Worm (Caenorhabditis elegans) whole organism, early embryonic: Measurements from ENCODE around the gene flp-14.

ENCODE experiments used
- B0310.2 ChIP-seq: sonication (generic microtip); optimal IDR thresholded peaks from 2 replicates; lab custom pipeline; 2016; ENCODE audit warnings: mild to moderate bottlenecking, missing genetic modification characterization, missing compliant biosample characterization
- F13C5.2 ChIP-seq: sonication (generic microtip); optimal IDR thresholded peaks from 2 replicates; lab custom pipeline; 2017; ENCODE audit warnings: mild to moderate bottlenecking, missing genetic modification characterization, inconsistent platforms, missing compliant biosample characterization
- aly-1 ChIP-seq: sonication (generic microtip); optimal IDR thresholded peaks from 2 replicates; lab custom pipeline; 2016; ENCODE audit warnings: missing genetic modification characterization, missing compliant biosample characterization
- ama-1 ChIP-seq: fragments of 150-350 bp; optimal IDR thresholded peaks from 2 replicates; lab custom pipeline; 2014
- ceh-13 ChIP-seq: fragments of 200-800 bp; sonication (Bioruptor generic); optimal IDR thresholded peaks from 2 replicates; lab custom pipeline; 2018; ENCODE audit warnings: mild to moderate bottlenecking, missing genetic modification characterization, missing compliant biosample characterization
- ceh-36 ChIP-seq: sonication (generic microtip); optimal IDR thresholded peaks from 2 replicates; lab custom pipeline; 2016; ENCODE audit warnings: missing genetic modification characterization, inconsistent platforms, missing compliant biosample characterization
- ets-7 ChIP-seq: sonication (generic microtip); optimal IDR thresholded peaks from 2 replicates; lab custom pipeline; 2016; ENCODE audit warnings: missing genotype, missing genetic modification characterization, missing compliant biosample characterization
- flt-1 ChIP-seq: fragments of 200-800 bp; sonication (Bioruptor generic); IDR thresholded peaks from 2 replicates; pipeline ENCODE4 v1.3.6; 2022; ENCODE audit warnings: missing genetic modification characterization, missing compliant biosample characterization
- hmbx-1 ChIP-seq: sonication (generic microtip); optimal IDR thresholded peaks from 2 replicates; lab custom pipeline; 2016; ENCODE audit warnings: mild to moderate bottlenecking, missing genetic modification characterization, missing compliant biosample characterization
- hmg-4 ChIP-seq: fragments of 200-800 bp; sonication (Bioruptor generic); optimal IDR thresholded peaks from 2 replicates; lab custom pipeline; 2018; ENCODE audit warnings: mild to moderate bottlenecking, missing genetic modification characterization, missing compliant biosample characterization
- hnd-1 ChIP-seq: sonication (generic microtip); optimal IDR thresholded peaks from 2 replicates; lab custom pipeline; 2016; ENCODE audit warnings: missing genetic modification characterization, missing compliant biosample characterization
- pes-1 ChIP-seq: fragments of 200-800 bp; sonication (Bioruptor generic); IDR thresholded peaks from 2 replicates; pipeline ENCODE4 v1.3.6; 2022; ENCODE audit warnings: missing genetic modification reagents, missing genetic modification characterization, missing compliant biosample characterization
- scrt-1 ChIP-seq: fragments of 200-800 bp; sonication (Bioruptor generic); IDR thresholded peaks from 2 replicates; pipeline ENCODE4 v1.3.6; 2022; ENCODE audit warnings: missing genetic modification characterization, missing compliant biosample characterization
- sea-1 ChIP-seq: fragments of 200-800 bp; sonication (Bioruptor generic); conservative IDR thresholded peaks from 2 replicates; pipeline ENCODE4 v1.3.6; 2022; ENCODE audit warnings: missing genetic modification characterization, missing compliant biosample characterization
- tbx-11 ChIP-seq: fragments of 200-800 bp; sonication (Bioruptor generic); IDR thresholded peaks from 2 replicates; pipeline ENCODE4 v1.3.6; 2022; ENCODE audit warnings: missing genetic modification characterization, missing compliant biosample characterization
- tbx-37 ChIP-seq: fragments of 200-800 bp; sonication (Bioruptor generic); conservative IDR thresholded peaks from 2 replicates; pipeline ENCODE4 v1.3.6; 2022; ENCODE audit warnings: missing genetic modification reagents, missing genetic modification characterization, missing compliant biosample characterization
- tra-4 ChIP-seq: sonication (generic microtip); optimal IDR thresholded peaks from 2 replicates; lab custom pipeline; 2017; ENCODE audit warnings: missing genetic modification characterization, missing compliant biosample characterization

Gene flp-14

DNA sequence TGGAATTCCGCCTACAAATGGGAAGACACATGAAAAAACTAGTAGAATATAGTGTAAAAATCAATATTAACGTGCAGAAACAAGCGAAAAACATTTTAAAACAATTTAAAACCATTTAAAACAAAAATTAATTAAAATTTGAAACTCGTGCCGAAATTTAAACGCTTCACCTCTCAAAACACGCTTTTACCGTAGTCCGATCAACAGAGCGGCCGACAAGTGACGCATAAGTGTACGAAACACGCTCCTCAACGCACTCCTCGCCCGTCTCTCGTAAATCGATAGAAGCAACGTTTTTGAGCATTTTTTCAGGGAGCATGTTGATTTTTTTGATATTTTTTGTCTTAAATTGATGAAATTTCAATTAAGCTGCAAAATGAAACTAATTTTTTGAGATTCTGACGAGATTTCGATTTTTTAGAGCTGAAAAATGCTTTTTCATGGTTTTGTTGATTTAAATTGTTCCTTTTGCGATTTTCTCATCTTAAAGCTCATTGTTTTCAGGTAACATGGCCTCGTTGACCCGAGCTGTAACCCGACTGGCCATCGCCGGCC, 5.2 kb upstream of the flp-14 start, which contains the start of gene cox-5A:
Gene cox-5A, plus strand, starts transcription at position 505 of the 555 bp plus-strand sequence.
- no peak for TF ChIP-seq ama-1 (lab: Kevin White, UChicago)
- TF ChIP-seq tbx-37 (GFP tag; lab: Robert Waterston, UW) = no peak
- no peak for TF ChIP-seq ceh-36 (tag; lab: Kevin White, UChicago)
- 0 out of 2 replicates have a peak, but pooled peaks have one; percentile 41 for TF ChIP-seq pes-1 (GFP tag; lab: Robert Waterston, UW)
- TF ChIP-seq hnd-1 (tag; lab: Kevin White, UChicago) = peak; percentile 18
- TF ChIP-seq B0310.2 = peak; percentile 65
- TF ChIP-seq scrt-1 (GFP tag; lab: Robert Waterston, UW) = no peak
- TF ChIP-seq hmg-4 (GFP tag; lab: Kevin White, UChicago) = peak; percentile 64
- no peak for TF ChIP-seq ceh-13 (GFP tag; lab: Kevin White, UChicago)
- no peak for TF ChIP-seq aly-1 (tag; lab: Kevin White, UChicago)
- peak; percentile 90 for TF ChIP-seq F13C5.2 (tag; lab: Kevin White, UChicago)
- no peak for TF ChIP-seq hmbx-1
- no peak for TF ChIP-seq tbx-11 (GFP tag; lab: Robert Waterston, UW)
- no peak for TF ChIP-seq tra-4 (tag; lab: Kevin White, UChicago)
- no peak for TF ChIP-seq sea-1 (GFP tag; lab: Robert Waterston, UW)
- peak; percentile 28; the same call in 1 of the 2 replicates for TF ChIP-seq flt-1 (GFP tag; lab: Robert Waterston, UW)
- TF ChIP-seq ets-7 (tag; lab: Kevin White, UChicago) = peak; percentile 50

DNA sequence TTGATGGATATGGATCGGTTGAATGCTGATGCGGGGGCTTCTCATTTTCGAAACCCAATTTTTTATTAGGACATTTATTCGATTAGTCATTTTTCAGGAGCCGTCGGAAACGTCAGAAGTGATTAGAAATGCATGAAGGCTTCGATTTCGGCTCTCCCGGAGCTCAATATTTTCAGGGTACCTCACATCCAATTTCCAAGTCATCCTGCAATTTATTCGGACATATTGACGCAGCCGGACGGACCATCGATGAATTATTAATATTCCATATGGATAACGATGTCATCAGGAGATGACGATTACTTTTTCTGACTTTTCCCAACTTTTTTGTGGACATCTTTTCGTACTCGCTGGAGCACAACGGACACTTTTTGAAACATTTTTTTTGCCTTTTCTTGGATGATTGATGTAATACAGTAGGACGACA, 3.7 kb upstream of the flp-14 start:
- TF ChIP-seq sea-1 (GFP tag; lab: Robert Waterston, UW) = no peak
- no peak for TF ChIP-seq tbx-37 (GFP tag; lab: Robert Waterston, UW)
- TF ChIP-seq pes-1 (GFP tag; lab: Robert Waterston, UW) = no peak
- no peak for TF ChIP-seq hmbx-1
- TF ChIP-seq scrt-1 (GFP tag; lab: Robert Waterston, UW) = no peak
- no peak for TF ChIP-seq B0310.2
- no peak for TF ChIP-seq ets-7 (tag; lab: Kevin White, UChicago)
- no peak for TF ChIP-seq aly-1 (tag; lab: Kevin White, UChicago)
- no peak for TF ChIP-seq F13C5.2 (tag; lab: Kevin White, UChicago)
- TF ChIP-seq tra-4 (tag; lab: Kevin White, UChicago) = no peak
- no peak for TF ChIP-seq tbx-11 (GFP tag; lab: Robert Waterston, UW)
- no peak for TF ChIP-seq flt-1 (GFP tag; lab: Robert Waterston, UW)
- TF ChIP-seq hnd-1 (tag; lab: Kevin White, UChicago) = no peak
- no peak for TF ChIP-seq ceh-36 (tag; lab: Kevin White, UChicago)
- TF ChIP-seq ama-1 (lab: Kevin White, UChicago) = no peak
- TF ChIP-seq ceh-13 (GFP tag; lab: Kevin White, UChicago) = no peak
- no peak for TF ChIP-seq hmg-4 (GFP tag; lab: Kevin White, UChicago)

DNA sequence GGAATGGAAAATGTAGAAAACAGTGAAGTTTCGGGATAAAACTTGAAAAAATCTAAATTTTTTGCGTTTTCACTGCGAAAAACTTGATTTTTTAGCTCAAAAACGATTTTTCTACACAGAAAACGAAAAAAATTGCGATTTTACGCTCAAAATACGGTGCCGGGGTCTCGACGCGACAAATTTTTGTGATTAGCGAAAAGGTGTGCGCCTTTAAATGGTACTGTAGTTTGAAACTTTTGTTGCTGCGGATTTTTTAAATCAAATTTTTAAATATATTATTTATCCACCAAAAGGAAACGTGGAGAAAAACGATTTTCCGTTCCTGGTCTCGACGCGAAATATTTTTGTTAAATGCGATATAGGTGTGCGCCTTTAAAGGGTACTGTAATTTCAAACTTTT, 3.1 kb upstream of the flp-14 start:
- no peak for TF ChIP-seq hmbx-1
- no peak for TF ChIP-seq sea-1 (GFP tag; lab: Robert Waterston, UW)
- no peak for TF ChIP-seq ets-7 (tag; lab: Kevin White, UChicago)
- no peak for TF ChIP-seq tbx-37 (GFP tag; lab: Robert Waterston, UW)
- no peak for TF ChIP-seq F13C5.2 (tag; lab: Kevin White, UChicago)
- TF ChIP-seq tbx-11 (GFP tag; lab: Robert Waterston, UW) = no peak
- no peak for TF ChIP-seq hnd-1 (tag; lab: Kevin White, UChicago)
- no peak for TF ChIP-seq scrt-1 (GFP tag; lab: Robert Waterston, UW)
- no peak for TF ChIP-seq hmg-4 (GFP tag; lab: Kevin White, UChicago)
- TF ChIP-seq ceh-13 (GFP tag; lab: Kevin White, UChicago) = no peak
- TF ChIP-seq B0310.2 = no peak
- TF ChIP-seq flt-1 (GFP tag; lab: Robert Waterston, UW) = no peak
- TF ChIP-seq aly-1 (tag; lab: Kevin White, UChicago) = no peak
- no peak for TF ChIP-seq tra-4 (tag; lab: Kevin White, UChicago)
- no peak for TF ChIP-seq ceh-36 (tag; lab: Kevin White, UChicago)
- TF ChIP-seq pes-1 (GFP tag; lab: Robert Waterston, UW) = no peak

DNA sequence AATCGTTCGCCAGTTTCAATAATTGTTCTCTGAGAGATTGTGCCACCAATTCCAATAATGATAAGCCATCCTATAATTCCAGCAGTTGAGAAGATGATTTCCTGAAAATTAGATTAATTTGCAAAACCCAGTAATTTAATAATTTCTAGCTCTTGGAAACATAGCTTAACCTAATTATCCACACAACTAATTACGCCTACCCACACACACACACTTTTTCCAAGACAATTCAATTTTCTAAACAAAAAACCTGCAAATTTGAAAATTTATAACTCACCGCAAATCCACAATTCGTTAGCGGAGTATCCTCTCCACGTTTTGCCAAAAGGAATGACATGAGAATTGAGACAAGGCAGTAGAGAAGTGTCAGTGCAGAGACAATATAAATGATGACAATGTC, 6.1 kb downstream of the flp-14 start:
- TF ChIP-seq tra-4 (tag; lab: Kevin White, UChicago) (no peak), pes-1 (GFP tag; lab: Robert Waterston, UW) (no peak), hmg-4 (GFP tag; lab: Kevin White, UChicago) (no peak), tbx-37 (GFP tag; lab: Robert Waterston, UW) (no peak), aly-1 (tag; lab: Kevin White, UChicago) (no peak), ceh-13 (GFP tag; lab: Kevin White, UChicago) (no peak), B0310.2 (no peak), hnd-1 (tag; lab: Kevin White, UChicago) (no peak), ama-1 (lab: Kevin White, UChicago) (no peak), hmbx-1 (no peak), ceh-36 (tag; lab: Kevin White, UChicago) (no peak), tbx-11 (GFP tag; lab: Robert Waterston, UW) (no peak), sea-1 (GFP tag; lab: Robert Waterston, UW) (no peak), scrt-1 (GFP tag; lab: Robert Waterston, UW) (no peak), F13C5.2 (tag; lab: Kevin White, UChicago) (no peak)

DNA sequence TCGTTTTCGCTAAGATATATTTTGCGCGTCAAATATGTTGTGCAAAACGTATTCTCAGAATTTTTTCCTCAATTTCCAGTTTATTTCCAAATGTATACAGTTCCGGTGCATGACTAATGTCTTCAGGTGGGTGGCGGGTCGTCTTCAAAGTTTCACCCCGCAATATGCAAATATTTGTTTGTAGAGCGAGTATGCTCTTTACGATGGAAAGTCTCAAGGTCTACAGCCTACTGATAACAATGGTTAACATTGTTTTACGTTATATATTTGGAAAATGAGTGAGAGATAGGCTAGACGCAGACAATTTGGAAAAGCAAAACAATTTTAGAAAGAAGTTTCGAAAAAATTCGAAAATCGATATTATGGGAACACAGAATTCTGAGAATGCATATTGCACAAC, 7.5 kb downstream of the flp-14 start:
- TF ChIP-seq flt-1 (GFP tag; lab: Robert Waterston, UW) (no peak), ets-7 (tag; lab: Kevin White, UChicago) (no peak), F13C5.2 (tag; lab: Kevin White, UChicago) (no peak), pes-1 (GFP tag; lab: Robert Waterston, UW) (no peak), ama-1 (lab: Kevin White, UChicago) (no peak), B0310.2 (no peak), hmg-4 (GFP tag; lab: Kevin White, UChicago) (no peak), tra-4 (tag; lab: Kevin White, UChicago) (no peak), ceh-13 (GFP tag; lab: Kevin White, UChicago) (no peak), ceh-36 (tag; lab: Kevin White, UChicago) (no peak), hnd-1 (tag; lab: Kevin White, UChicago) (no peak)

DNA sequence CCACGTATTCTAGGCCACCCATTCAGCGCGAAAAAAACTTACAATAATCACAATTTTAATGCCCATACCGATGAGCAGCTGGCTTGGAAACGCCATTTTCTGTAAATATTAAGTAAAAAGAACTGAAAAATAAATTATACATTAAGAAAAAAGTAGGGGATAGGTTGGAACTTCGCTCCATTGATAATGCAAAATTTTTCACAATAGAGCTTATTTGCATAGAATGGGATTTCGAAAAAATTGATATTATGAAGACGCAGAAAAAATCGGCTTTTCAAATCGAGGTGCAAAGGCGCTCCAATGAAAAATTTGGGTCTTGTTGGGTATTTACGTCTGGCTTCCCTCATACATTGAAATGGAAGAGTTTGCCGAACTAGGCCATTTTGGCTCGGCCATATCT, 8.3 kb downstream of the flp-14 start, which contains the start of gene Y37D8A.16:
Gene Y37D8A.16, minus strand, starts transcription at position 101 of the 400 bp plus-strand sequence.
- TF ChIP-seq aly-1 (tag; lab: Kevin White, UChicago) = no peak
- TF ChIP-seq ceh-36 (tag; lab: Kevin White, UChicago) = no peak
- TF ChIP-seq flt-1 (GFP tag; lab: Robert Waterston, UW) = no peak
- no peak for TF ChIP-seq F13C5.2 (tag; lab: Kevin White, UChicago)
- no peak for TF ChIP-seq ceh-13 (GFP tag; lab: Kevin White, UChicago)
- no peak for TF ChIP-seq hnd-1 (tag; lab: Kevin White, UChicago)
- no peak for TF ChIP-seq tbx-11 (GFP tag; lab: Robert Waterston, UW)
- no peak for TF ChIP-seq tbx-37 (GFP tag; lab: Robert Waterston, UW)
- no peak for TF ChIP-seq pes-1 (GFP tag; lab: Robert Waterston, UW)
- TF ChIP-seq B0310.2 = no peak
- no peak for TF ChIP-seq hmg-4 (GFP tag; lab: Kevin White, UChicago)
- no peak for TF ChIP-seq hmbx-1
- no peak for TF ChIP-seq sea-1 (GFP tag; lab: Robert Waterston, UW)
- TF ChIP-seq ama-1 (lab: Kevin White, UChicago) = no peak
- TF ChIP-seq tra-4 (tag; lab: Kevin White, UChicago) = no peak
- TF ChIP-seq ets-7 (tag; lab: Kevin White, UChicago) = no peak
